Fruit fly (Drosophila melanogaster) S2 (cell line): ENCODE measurements around the gene CG15047.

Experiments used
- CG8478 ChIP-seq: fragments of >200 bp; optimal IDR thresholded peaks from 2 replicates; lab custom pipeline; 2018
- CTCF ChIP-seq, 2 experiments: fragments of >200 bp; optimal IDR thresholded peaks; 2 replicates each; lab custom pipeline; 2018

Gene CG15047

DNA sequence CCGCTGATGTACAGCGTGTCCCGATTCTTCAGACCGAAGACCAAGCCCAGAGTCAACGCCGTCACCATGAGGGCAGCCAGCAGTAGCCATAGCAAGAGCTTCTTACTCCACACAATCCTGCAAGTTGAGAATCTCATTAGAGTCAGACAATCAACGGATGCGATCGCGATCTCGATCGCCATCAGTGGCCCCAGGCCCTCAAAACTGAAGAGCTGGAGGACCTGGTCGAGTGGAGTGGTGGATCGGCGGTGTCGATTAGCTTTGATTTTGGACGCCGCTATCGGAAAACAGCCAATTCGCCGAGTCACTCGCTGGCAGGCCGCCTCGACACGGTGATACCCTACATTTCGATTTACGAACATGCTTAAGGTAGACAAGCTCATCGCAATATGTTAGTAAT lies 19.9 kb upstream of the CG15047 start:
- TF ChIP-seq CTCF (optimal IDR thresholded peaks at IDR 0.05; lab: Kevin White, UChicago) (no peak), CG8478 (lab: Kevin White, UChicago) (no peak)

DNA sequence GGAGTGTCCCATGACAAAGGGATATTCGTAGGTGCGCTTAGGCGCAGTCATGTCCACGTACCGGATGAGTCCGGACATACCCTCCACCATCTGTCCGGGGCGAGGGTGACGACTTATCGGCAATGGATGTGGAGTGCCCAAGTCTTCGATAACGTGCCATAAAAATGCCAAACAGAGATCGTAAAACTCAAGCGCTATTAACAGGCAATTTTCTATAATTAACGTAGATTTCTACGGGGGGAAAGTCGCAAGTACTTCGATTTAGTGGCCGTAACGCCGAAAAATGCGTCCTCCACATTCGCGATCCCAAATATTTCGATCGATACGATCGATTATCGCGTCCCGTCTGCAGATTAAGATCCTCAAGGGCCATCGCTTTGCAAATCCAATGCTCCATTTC lies 19.1 kb upstream of the CG15047 start:
- TF ChIP-seq CTCF (optimal IDR thresholded peaks at IDR 0.05; lab: Kevin White, UChicago) (no peak), CG8478 (lab: Kevin White, UChicago) (no peak)

DNA sequence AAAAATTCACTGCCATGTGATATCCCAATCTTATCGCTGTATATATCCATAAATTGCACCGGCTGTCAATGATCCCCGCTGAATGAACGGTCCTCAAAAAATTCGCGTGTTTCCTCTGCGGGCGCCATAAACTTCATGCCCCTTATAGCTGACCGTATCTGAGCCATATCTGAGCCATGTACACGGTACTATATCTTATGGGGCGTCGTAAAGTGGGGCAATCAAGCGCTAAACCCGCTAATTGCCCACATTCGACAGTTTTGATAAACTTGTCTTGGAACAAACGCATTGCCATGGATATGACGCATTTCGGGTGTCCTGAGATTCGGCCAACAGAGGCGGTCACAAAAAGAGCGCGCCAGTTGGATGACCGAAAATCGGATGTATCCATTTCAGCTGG lies 17.6 kb upstream of the CG15047 start:
- TF ChIP-seq CG8478 (lab: Kevin White, UChicago): no peak
- no peak for TF ChIP-seq CTCF (optimal IDR thresholded peaks at IDR 0.05; lab: Kevin White, UChicago)

DNA sequence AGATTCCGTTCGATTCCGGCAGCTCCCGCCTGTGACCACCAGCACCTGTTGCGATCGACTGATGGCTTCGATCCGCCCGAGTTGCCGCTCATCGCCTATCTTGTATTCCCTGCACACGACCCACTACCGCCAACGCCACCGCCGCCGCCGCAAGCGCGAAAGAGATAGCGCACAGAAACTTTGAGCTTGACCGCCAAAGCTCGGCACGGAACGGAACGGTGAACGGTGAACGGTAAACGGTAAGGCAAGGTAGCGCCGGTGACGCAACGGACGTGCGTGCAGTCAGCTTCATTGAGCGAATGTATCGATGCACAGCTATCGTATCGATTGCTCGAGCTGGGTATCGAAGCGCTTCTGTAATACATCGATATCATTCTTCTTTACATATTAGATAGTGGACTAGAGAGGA lies 16.2 kb upstream of the CG15047 start, which contains the start of gene Ggt-1:
Ggt-1 (minus strand) TSS at position 251 of the 409 bp plus-strand sequence.
- no peak for TF ChIP-seq CTCF (optimal IDR thresholded peaks at IDR 0.05; lab: Kevin White, UChicago)
- TF ChIP-seq CG8478 (lab: Kevin White, UChicago): no peak

DNA sequence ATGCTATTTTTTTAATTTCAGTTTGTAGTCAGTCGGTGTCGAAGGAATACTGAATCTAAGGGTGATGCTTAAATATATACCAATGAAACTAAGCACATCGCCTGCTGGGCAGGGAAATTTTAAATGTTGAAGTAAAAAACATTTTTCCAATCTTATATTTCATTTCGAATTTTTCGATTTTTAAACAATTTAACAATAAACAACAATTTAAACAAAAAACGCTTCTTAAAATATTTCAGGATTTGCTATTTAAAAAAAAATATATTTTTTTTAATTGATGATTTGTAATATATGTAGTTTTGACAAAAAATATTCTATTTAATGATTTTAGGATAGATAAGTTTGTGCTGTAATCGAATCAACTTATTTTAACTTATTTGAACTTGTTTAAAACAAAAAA lies 13.7 kb upstream of the CG15047 start, which contains the start of gene CG6470:
CG6470 (minus strand) TSS at position 101 of the 400 bp plus-strand sequence.
- TF ChIP-seq CTCF (optimal IDR thresholded peaks at IDR 0.05; lab: Kevin White, UChicago) (no peak), CG8478 (lab: Kevin White, UChicago) (no peak)

DNA sequence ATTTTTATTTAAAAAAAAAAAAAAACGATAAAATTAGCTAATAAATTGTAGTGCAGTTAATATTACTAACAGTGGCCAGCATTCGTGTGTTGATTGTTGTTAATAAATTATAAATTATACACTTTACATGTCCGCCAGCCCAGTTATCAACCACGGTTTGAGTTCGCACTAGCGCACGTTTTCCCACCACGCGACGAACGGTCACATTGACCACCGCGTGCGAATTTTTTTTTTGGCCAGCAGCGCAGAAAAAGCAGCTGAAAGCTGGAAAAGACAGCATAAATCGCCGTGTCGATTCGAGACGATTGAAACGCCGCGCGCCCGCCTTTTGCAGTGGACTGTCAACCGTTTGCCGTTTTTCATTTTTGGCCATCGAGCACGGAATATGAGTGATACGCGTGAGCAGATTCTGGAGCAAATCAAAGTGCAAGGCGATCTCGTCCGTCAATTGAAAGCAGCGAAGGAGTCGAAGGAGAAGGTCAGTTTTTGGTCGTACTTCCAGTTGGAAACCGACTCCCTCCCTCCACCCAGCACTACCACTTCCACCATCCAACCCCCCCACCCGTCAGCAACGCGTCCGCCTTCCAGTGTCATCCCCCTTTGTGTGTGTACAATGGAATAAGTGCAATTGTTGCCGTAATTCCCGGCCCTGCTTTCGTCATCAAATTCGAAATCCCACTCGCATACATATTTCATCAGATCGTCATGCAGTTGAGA lies 13.1 kb upstream of the CG15047 start, which contains the start of the genes Bx and HisRS:
Bx (plus strand) TSS at position 224 of the 717 bp plus-strand sequence.
HisRS (plus strand) TSS at position 224 of the 717 bp plus-strand sequence.
- peak; percentile 52 to 73 for TF ChIP-seq CTCF (optimal IDR thresholded peaks at IDR 0.05; lab: Kevin White, UChicago)
- no peak for TF ChIP-seq CG8478 (lab: Kevin White, UChicago)

DNA sequence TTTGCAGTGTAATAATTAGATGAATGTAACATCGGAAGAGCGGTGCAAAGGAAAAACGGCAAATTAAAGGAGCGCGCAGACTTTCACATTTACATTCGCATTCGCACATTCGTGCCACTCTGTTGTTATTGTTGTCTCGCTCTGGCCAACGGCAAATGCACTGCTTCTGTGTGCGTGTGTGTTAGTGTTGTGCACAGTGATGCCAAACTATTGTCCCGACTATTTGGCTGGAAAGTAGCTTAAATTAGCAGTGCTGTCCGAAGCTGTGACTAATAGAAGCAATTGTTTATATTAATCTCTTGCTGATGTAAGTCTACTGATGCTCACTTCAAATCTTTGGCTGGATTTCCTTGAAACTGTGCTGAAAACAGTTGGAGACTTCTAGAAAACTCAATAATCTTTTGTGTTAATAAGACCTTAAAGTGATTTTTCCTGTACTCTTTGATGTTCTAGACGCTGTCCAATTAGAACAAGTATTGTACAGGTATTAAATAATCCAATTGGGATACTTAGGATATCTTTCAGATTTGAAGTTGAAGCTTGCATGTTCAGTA lies 12.4 kb upstream of the CG15047 start:
- TF ChIP-seq CTCF (optimal IDR thresholded peaks at IDR 0.05; lab: Kevin White, UChicago) (peak; percentile 6 to 42), CG8478 (lab: Kevin White, UChicago) (no peak)

DNA sequence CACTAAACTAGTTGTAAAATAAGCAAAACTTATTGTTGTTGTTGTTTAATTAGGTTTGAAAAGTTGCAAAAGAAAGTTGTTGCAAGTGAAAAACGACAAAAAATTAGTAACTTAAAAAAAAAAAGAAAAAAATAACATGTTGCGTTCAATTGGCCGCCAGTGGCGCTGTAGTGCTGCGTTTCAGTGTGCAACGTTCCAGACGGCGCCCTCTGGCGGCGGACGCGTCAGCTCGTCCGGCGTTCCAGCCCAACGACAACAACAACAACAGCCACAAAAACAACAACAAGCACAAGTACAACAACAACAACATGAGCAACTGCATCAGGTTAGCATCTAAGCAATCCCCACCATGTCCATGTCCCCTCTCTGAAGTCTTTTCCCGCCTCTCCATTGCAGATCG lies 11.1 kb upstream of the CG15047 start:
- no peak for TF ChIP-seq CG8478 (lab: Kevin White, UChicago)
- peak; percentile 93 to 96 for TF ChIP-seq CTCF (optimal IDR thresholded peaks at IDR 0.05; lab: Kevin White, UChicago)

DNA sequence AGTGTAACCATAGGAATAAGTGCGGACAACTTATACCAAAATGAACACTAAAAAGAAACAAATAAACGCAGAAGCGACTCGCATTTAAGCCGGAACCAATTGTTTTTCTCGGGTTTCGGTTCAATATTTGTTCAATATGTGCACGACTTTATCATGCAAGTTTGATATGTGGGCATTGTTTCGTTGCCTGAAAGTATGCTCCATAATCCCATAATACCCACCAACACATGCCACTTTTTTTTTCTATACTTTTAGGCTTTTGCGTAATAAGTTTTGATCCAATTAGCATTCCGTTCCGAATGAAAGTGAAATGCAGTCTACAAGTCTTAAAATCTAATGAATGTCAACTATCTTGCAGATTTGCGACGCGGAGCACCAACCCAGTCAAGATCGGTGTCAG lies 8.1 kb upstream of the CG15047 start:
- no peak for TF ChIP-seq CG8478 (lab: Kevin White, UChicago)
- TF ChIP-seq CTCF (optimal IDR thresholded peaks at IDR 0.05; lab: Kevin White, UChicago): no peak

DNA sequence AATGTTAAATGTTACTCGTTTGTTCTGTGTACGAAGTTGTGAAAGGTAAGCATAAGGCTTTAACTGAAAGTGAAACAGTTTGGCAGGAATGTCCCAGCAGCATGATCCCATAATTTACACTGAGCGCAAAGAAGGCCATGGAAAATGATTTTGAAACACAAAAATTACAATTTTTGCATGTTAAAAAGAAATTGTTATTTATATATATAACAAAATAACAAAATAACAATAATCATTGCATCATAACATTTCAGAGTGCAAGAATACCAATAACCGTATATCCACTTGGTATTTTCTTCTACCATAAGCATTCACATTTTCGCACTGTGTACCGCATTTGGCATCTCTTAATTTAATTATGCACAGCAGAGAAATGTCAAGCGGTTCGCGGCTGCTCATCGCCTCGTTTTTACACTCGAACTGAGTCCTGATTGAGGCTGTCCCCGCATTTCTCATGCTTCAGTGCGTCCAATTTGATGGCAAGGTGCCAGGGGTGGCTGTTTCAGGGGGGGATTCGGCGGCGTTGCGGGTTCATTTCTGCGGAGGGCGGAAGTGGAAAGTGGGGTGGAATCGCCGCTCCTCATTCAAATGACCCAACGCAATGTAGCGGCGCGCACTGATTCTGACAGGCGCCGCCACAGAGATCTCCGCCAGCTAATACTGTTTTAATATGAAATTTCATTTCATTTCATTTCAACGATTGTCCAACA lies 5.9 kb upstream of the CG15047 start, which contains the start of gene CG6481:
CG6481 (minus strand) TSS at position 51 of the 710 bp plus-strand sequence.
- TF ChIP-seq CG8478 (lab: Kevin White, UChicago): no peak
- no peak for TF ChIP-seq CTCF (optimal IDR thresholded peaks at IDR 0.05; lab: Kevin White, UChicago)

DNA sequence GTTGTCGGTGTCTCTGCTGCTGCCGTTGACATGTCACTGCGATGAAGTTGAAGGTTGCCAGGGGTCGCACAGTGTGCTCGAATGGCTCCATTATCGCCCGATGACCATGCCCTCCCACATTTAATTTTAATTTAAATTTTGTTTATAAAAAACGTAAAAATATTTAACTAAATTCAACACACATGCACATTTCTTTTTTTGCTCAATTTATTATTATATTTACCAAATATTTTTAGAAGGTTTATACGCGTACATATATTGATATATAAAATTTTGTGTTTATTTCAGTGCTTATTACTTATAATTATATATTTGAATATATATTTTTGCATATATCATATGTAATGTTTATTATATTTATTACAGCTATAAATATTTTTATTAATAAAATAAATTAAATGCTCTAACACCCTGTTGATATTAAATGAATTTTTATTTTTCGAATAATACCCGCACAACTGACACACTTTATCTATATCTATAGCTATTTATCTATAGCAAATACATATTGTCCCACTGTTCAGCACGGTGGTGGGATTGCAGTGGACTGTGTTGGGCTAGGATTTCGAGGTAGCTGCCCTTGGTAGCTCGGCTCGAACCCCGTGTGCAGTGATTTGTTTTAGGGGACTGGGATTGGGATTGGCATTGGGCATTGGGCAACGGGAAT lies 5.2 kb upstream of the CG15047 start:
- TF ChIP-seq CG8478 (lab: Kevin White, UChicago) (no peak), CTCF (optimal IDR thresholded peaks at IDR 0.05; lab: Kevin White, UChicago) (no peak)

DNA sequence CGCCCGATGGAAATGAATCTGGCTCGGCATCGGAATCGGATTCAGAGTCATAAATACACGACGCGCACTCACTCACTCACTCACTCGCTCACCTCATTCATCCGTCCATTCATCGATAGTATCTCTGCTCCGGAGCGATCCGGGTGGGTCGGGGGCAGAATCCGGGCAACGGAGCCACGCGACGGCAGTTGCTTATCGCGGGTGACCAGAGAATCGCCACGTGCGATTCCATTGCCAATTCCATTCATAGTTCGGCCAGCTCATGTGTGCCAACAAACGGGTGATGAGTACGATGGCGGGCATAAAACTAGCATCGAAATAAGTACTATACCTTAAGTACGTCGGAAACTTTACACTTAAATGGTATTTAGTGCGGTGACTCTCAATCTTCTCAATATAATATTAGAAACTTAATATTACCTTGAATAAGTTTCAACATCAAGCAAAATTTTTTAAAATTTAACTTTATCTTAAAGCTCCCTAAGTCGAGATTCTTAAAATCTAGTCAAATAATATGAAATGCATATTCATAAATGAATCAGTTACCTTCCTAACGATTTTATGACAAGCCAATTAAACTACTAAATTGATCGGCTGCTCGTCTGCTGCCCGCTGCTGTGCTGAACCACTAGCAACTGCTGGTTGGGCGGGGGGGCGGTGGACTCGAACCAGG lies 3.8 kb upstream of the CG15047 start:
- TF ChIP-seq CTCF (optimal IDR thresholded peaks at IDR 0.05; lab: Kevin White, UChicago) (no peak), CG8478 (lab: Kevin White, UChicago) (no peak)

DNA sequence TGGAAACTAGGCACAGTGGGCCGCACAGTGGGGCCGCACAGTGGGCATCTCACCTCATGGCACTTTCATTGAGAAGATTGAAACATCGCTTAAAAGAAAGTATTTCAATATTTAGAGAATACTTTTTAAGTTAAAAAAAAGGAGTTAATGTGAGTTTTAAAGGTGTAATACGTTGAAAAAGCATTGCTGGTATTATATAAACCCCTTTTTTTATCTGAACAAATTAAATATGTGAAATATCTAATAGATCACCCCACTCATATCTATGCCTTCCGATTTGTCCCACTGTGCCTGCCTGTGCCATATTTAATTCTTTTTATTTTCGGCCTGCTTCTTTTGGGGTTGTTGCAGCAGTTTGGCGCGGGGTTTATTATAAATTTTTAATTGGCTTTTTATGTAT lies 4.8 kb downstream of the CG15047 start:
- TF ChIP-seq CTCF (optimal IDR thresholded peaks at IDR 0.05; lab: Kevin White, UChicago) (no peak), CG8478 (lab: Kevin White, UChicago) (no peak)

DNA sequence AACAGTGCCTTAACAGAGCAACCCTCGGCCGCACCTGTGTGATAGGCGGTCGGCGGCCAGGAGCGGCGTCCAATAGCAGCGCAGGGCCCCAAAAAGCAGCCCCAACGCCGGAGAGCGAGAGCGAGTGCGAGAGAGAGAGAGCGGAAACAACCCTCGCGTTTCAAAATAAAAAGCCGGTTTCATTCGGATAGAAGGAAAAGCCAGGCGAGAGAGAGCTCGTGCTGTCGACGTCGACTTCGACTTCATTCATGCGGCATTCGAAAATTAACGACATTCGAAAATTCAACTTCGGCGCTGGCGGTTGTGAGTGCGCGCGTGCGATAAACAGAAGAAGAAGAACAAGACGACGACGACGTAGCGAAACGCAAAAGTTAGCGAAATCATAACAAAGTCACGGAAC lies 5.9 kb downstream of the CG15047 start:
- TF ChIP-seq CTCF (optimal IDR thresholded peaks at IDR 0.05; lab: Kevin White, UChicago) (no peak), CG8478 (lab: Kevin White, UChicago) (no peak)
